Worm (Caenorhabditis elegans): ENCODE data around the gene C13A2.1.
"Not testable (repeated sequence)": the region's sequence is repeated elsewhere in the genome, so short reads cannot be mapped to it uniquely, and the experiment has no call there.

The C13A2.1 gene

ce11 chrV:7320909-7321308 lies 32.1 kb downstream of the C13A2.1 start, which contains the start of gene lmd-4:
Gene lmd-4, minus strand, starts transcription at chrV:7321009.
- no peak for TF ChIP-seq med-1 (GFP tag; optimal IDR thresholded peaks at IDR 0.05; ENCODE audit: insufficient read depth)
- TF ChIP-seq klf-2 (GFP tag; conservative IDR thresholded peaks at IDR 0.05) = no peak
- no peak for TF ChIP-seq flt-1 (GFP tag; IDR thresholded peaks at IDR 0.05)
- no peak for TF ChIP-seq ztf-23 (GFP tag; IDR thresholded peaks at IDR 0.05)
- no peak for TF ChIP-seq T22C8.4 (GFP tag; IDR thresholded peaks at IDR 0.05)
- TF ChIP-seq ref-1 (GFP tag; conservative IDR thresholded peaks at IDR 0.05) = no peak
- no peak for TF ChIP-seq ztf-29 (GFP tag; IDR thresholded peaks at IDR 0.05)
- TF ChIP-seq tab-1 (GFP tag; IDR thresholded peaks at IDR 0.05) = no peak
- no peak for TF ChIP-seq cog-1 (tag; optimal IDR thresholded peaks at IDR 0.05)

DNA sequence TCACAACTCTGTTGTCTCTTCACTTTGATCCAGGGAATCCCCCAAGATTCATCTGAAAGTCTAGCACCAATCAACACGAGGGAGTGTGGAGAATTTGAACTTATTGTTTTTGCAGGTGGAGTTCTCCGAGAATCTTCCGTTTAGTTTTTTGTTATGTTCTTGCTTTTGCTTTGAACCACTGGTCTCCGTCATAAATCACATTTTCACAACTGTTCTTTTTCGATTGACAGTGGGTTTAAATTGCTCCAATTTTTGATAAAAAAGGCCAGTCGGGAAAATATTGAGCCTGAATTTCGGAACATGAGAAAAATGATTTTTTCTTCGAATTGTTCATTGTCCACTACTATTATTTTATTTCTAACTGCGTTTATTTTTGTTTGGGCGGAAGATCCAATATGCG lies 33.1 kb downstream of the C13A2.1 start, which contains the start of gene F10G2.10:
TSS of gene F10G2.10 (plus strand) at position 301 of the 400 bp plus-strand sequence.
- TF ChIP-seq cog-1 (tag; optimal IDR thresholded peaks at IDR 0.05) (no peak), T22C8.4 (GFP tag; IDR thresholded peaks at IDR 0.05) (no peak)

DNA sequence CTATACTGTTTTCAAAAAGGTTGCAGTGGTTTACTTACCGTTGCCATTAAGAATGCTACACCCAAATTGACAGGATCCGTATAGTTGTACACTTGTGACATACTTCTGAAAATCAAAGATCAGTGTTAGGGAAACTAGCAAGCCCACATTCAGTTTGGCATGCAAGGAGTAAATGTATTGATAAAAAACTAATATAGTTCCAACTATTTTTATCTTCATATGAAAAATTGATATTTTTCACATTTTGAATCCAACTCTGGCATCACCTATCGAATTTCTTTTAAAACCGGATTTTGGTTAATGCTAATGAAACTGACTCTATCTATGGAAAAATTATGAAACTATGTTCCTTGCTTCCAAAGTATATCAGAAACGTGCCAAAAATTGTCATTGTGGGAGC lies 36.5 kb downstream of the C13A2.1 start, which contains the start of gene srx-92:
TSS of gene srx-92 (minus strand) at position 101 of the 400 bp plus-strand sequence.
- no peak for TF ChIP-seq ztf-23 (GFP tag; IDR thresholded peaks at IDR 0.05)
- no peak for TF ChIP-seq med-1 (GFP tag; optimal IDR thresholded peaks at IDR 0.05; ENCODE audit: insufficient read depth)
- TF ChIP-seq ztf-29 (GFP tag; IDR thresholded peaks at IDR 0.05) = no peak
- no peak for TF ChIP-seq tab-1 (GFP tag; IDR thresholded peaks at IDR 0.05)
- TF ChIP-seq flt-1 (GFP tag; IDR thresholded peaks at IDR 0.05) = no peak
- TF ChIP-seq T22C8.4 (GFP tag; IDR thresholded peaks at IDR 0.05) = no peak
- TF ChIP-seq ref-1 (GFP tag; conservative IDR thresholded peaks at IDR 0.05) = no peak
- no peak for TF ChIP-seq cog-1 (tag; optimal IDR thresholded peaks at IDR 0.05)
- no peak for TF ChIP-seq klf-2 (GFP tag; conservative IDR thresholded peaks at IDR 0.05)

DNA sequence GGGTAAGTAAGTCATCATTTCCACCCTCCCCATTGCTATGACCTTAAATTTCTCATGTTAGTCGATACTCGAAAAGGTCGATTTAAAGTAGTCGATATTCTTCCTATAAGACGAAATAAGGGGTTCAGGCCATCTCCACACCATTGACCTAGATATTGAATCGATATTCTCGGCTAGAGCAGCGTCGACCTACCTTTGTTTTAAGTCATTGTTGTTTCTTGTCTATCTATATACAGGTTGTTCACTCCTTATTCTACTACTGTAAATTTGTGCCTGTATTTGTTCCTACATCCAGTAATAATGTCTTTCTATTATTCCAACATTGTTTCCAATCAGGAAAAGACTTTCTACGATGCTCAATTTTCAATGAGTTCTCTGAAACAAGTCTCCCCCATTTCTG lies 38.1 kb downstream of the C13A2.1 start, which contains the start of gene F10G2.4:
TSS of gene F10G2.4 (plus strand) at position 301 of the 400 bp plus-strand sequence.
- TF ChIP-seq med-1 (GFP tag; optimal IDR thresholded peaks at IDR 0.05; ENCODE audit: insufficient read depth) (no peak), flt-1 (GFP tag; IDR thresholded peaks at IDR 0.05) (no peak), ref-1 (GFP tag; conservative IDR thresholded peaks at IDR 0.05) (no peak), cog-1 (tag; optimal IDR thresholded peaks at IDR 0.05) (no peak), tab-1 (GFP tag; IDR thresholded peaks at IDR 0.05) (no peak), ztf-23 (GFP tag; IDR thresholded peaks at IDR 0.05) (no peak), ztf-29 (GFP tag; IDR thresholded peaks at IDR 0.05) (no peak), T22C8.4 (GFP tag; IDR thresholded peaks at IDR 0.05) (no peak), klf-2 (GFP tag; conservative IDR thresholded peaks at IDR 0.05) (no peak)

DNA sequence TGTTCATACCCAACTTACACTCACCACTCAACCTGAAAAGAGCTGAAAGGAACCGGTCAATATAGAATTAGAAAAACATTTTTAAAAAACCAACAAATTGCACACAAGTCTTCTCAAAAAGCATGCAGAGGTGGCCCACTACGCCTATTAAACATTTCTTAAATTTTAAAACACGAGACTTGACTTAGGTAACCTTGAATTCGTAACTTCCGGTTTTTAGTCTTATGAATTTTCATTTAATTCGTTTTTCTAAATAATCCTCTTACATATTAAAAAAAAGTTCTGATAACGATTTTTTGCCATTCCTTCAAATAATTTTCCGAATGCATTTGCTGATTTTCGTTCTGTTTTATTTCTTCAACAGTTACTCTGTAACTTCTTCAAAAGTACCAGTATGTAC lies 39.3 kb downstream of the C13A2.1 start, which contains the start of gene clec-7:
TSS of gene clec-7 (plus strand) at position 301 of the 400 bp plus-strand sequence.
- TF ChIP-seq klf-2 (GFP tag; conservative IDR thresholded peaks at IDR 0.05) = no peak
- TF ChIP-seq cog-1 (tag; optimal IDR thresholded peaks at IDR 0.05) = no peak
- no peak for TF ChIP-seq med-1 (GFP tag; optimal IDR thresholded peaks at IDR 0.05; ENCODE audit: insufficient read depth)
- TF ChIP-seq T22C8.4 (GFP tag; IDR thresholded peaks at IDR 0.05) = no peak
- TF ChIP-seq ztf-29 (GFP tag; IDR thresholded peaks at IDR 0.05) = no peak
- TF ChIP-seq ztf-23 (GFP tag; IDR thresholded peaks at IDR 0.05) = no peak
- no peak for TF ChIP-seq ref-1 (GFP tag; conservative IDR thresholded peaks at IDR 0.05)
- no peak for TF ChIP-seq tab-1 (GFP tag; IDR thresholded peaks at IDR 0.05)
- TF ChIP-seq flt-1 (GFP tag; IDR thresholded peaks at IDR 0.05) = no peak

- no peak for TF ChIP-seq cog-1 (tag; optimal IDR thresholded peaks at IDR 0.05)
- TF ChIP-seq ztf-29 (GFP tag; IDR thresholded peaks at IDR 0.05) = no peak
Measured at ce11 chrV:7330868-7331267, 42.1 kb downstream of the C13A2.1 start, which contains the start of gene F10G2.2. Gene F10G2.2, plus strand, starts transcription at chrV:7331168.

DNA sequence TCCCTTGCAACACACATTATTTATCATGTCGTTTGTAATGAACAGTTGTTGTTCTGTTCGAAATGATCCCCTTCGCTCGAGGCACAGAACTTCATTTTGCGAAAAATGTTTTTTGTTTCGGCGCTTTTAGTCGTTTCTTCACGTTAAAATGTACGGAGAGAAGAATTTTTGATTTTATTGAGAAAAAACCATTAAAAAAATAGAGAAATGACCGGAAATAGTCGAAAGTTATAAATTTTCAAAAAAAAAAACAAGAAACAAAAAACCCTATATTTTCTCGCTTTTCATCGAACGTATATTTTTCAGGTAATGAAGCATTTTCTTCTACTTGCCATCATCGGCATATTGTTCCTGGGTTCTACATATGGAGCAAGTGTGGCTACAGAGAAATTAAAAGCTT lies 43.5 kb downstream of the C13A2.1 start, which contains the start of gene F10G2.1:
TSS of gene F10G2.1 (plus strand) at position 301 of the 400 bp plus-strand sequence.
- TF ChIP-seq klf-2 (GFP tag; conservative IDR thresholded peaks at IDR 0.05) (no peak), cog-1 (tag; optimal IDR thresholded peaks at IDR 0.05) (no peak), ztf-23 (GFP tag; IDR thresholded peaks at IDR 0.05) (no peak)

DNA sequence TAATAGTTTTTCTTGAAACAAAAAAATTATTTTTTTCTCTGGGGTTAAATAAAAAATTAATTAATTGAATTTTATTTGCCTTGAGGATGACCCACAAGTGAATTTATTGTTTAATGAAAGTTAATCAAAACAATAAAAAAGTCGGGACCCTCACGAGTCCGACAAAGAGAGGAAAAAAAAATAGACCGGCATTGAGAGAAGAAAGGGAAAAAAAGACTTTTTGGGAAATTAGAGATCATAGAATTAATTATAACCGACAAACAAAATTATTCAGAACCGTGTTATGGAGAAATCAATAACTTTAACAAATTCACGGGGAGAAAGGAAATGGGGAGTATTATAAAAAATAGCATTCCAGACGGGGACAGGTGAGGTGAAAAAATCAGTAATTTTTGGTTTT lies 48.4 kb downstream of the C13A2.1 start, which contains the start of gene F10G2.7:
TSS of gene F10G2.7 (minus strand) at position 101 of the 400 bp plus-strand sequence.
- TF ChIP-seq ztf-29 (GFP tag; IDR thresholded peaks at IDR 0.05); med-1 (GFP tag; optimal IDR thresholded peaks at IDR 0.05; ENCODE audit: insufficient read depth); T22C8.4 (GFP tag; IDR thresholded peaks at IDR 0.05): not testable (repeated sequence)

DNA sequence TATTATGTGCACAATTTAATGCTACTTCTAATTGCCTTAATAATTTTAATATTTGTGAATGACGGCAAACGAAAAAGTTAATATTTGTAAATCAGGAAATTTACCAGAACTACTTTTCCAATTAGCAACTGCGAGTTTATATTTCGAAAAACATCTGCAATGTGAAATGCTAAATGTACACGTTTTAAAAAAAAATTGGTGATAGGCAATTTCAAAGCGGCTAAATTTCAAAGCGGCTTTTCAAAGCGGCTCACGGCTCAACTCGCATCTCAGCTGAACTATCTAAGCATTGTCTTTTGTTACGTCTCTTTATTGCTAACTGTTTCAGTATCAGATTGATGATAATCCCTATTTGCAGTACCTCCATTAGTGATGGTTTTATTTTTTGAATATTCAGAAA lies 51.0 kb downstream of the C13A2.1 start, which contains the start of gene srh-187:
TSS of gene srh-187 (minus strand) at position 101 of the 400 bp plus-strand sequence.
- TF ChIP-seq tab-1 (GFP tag; IDR thresholded peaks at IDR 0.05) = no peak
- TF ChIP-seq klf-2 (GFP tag; conservative IDR thresholded peaks at IDR 0.05) = no peak
- TF ChIP-seq med-1 (GFP tag; optimal IDR thresholded peaks at IDR 0.05; ENCODE audit: insufficient read depth) = no peak
- no peak for TF ChIP-seq ztf-29 (GFP tag; IDR thresholded peaks at IDR 0.05)
- no peak for TF ChIP-seq cog-1 (tag; optimal IDR thresholded peaks at IDR 0.05)
- no peak for TF ChIP-seq flt-1 (GFP tag; IDR thresholded peaks at IDR 0.05)
- TF ChIP-seq ref-1 (GFP tag; conservative IDR thresholded peaks at IDR 0.05) = no peak
- TF ChIP-seq T22C8.4 (GFP tag; IDR thresholded peaks at IDR 0.05) = no peak
- TF ChIP-seq ztf-23 (GFP tag; IDR thresholded peaks at IDR 0.05) = no peak

Data from whole organism, midembryonic.